Fruit fly (Drosophila melanogaster) whole organism, embryonic: ENCODE data around the gene CG13699.

ENCODE experiments used
- Abd-B ChIP-seq: fragments of 200-800 bp; sonication (Bioruptor generic); optimal IDR thresholded peaks from 2 replicates; lab custom pipeline; 2018; ENCODE audit warnings: missing biosample characterization, mild to moderate bottlenecking, missing genetic modification characterization, moderate library complexity
- CG10274 ChIP-seq: fragments of 200-800 bp; sonication (Bioruptor generic); optimal IDR thresholded peaks from 3 replicates; lab custom pipeline; 2017; ENCODE audit warnings: missing biosample characterization, mild to moderate bottlenecking, missing genetic modification characterization
- CG10321 ChIP-seq: fragments of 200-800 bp; sonication (Bioruptor generic); IDR thresholded peaks from 2 replicates; pipeline ENCODE4 v1.3.6; 2022; ENCODE audit warnings: missing biosample characterization, missing genetic modification characterization
- CG10959 ChIP-seq: fragments of 200-800 bp; sonication (Bioruptor generic); IDR thresholded peaks from 2 replicates; pipeline ENCODE4 v1.3.6; 2022; ENCODE audit warnings: missing biosample characterization, missing genetic modification characterization
- CG11085 ChIP-seq: fragments of 200-800 bp; sonication (Bioruptor generic); IDR thresholded peaks from 2 replicates; pipeline ENCODE4 v1.3.6; 2022; ENCODE audit warnings: missing biosample characterization, missing genetic modification characterization
- CG12104 ChIP-seq: fragments of 200-800 bp; sonication (Bioruptor generic); optimal IDR thresholded peaks from 3 replicates; lab custom pipeline; 2016; ENCODE audit warnings: missing biosample characterization, missing genetic modification characterization
- CG12219 ChIP-seq: fragments of 200-800 bp; sonication (Bioruptor generic); optimal IDR thresholded peaks from 3 replicates; lab custom pipeline; 2018; ENCODE audit warnings: missing biosample characterization, mild to moderate bottlenecking, missing genetic modification characterization
- CG1233 ChIP-seq: fragments of 200-800 bp; sonication (Bioruptor generic); optimal IDR thresholded peaks from 4 replicates; lab custom pipeline; 2018; ENCODE audit warnings: missing biosample characterization, mild to moderate bottlenecking, missing genetic modification characterization
- CG12942 ChIP-seq: fragments of 200-800 bp; sonication (Bioruptor generic); optimal IDR thresholded peaks from 3 replicates; lab custom pipeline; 2016; ENCODE audit warnings: missing biosample characterization, missing genetic modification characterization
- CG13624 ChIP-seq: fragments of 200-800 bp; sonication (Bioruptor generic); optimal IDR thresholded peaks from 2 replicates; lab custom pipeline; 2016; ENCODE audit warnings: missing biosample characterization, missing genetic modification characterization
- CG15073 ChIP-seq: fragments of 200-800 bp; sonication (Bioruptor generic); optimal IDR thresholded peaks from 2 replicates; lab custom pipeline; 2016; ENCODE audit warnings: missing biosample characterization, missing genetic modification characterization
- CG1529 ChIP-seq: fragments of 200-800 bp; sonication (Bioruptor generic); optimal IDR thresholded peaks from 3 replicates; lab custom pipeline; 2018; ENCODE audit warnings: missing biosample characterization, missing genetic modification characterization
- CG15601 ChIP-seq: fragments of 200-800 bp; sonication (Bioruptor generic); optimal IDR thresholded peaks from 3 replicates; lab custom pipeline; 2019; ENCODE audit warnings: missing biosample characterization, mild to moderate bottlenecking, missing genetic modification characterization, moderate library complexity
- CG17612 ChIP-seq: fragments of 200-800 bp; sonication (Bioruptor generic); IDR thresholded peaks from 2 replicates; pipeline ENCODE4 v1.3.6; 2022; ENCODE audit warnings: missing biosample characterization, missing genetic modification characterization
- CG17802 ChIP-seq: fragments of 200-800 bp; sonication (Bioruptor generic); optimal IDR thresholded peaks from 2 replicates; lab custom pipeline; 2018; ENCODE audit warnings: missing biosample characterization, mild to moderate bottlenecking, missing genetic modification characterization, moderate library complexity
- CG1792 ChIP-seq: fragments of 200-800 bp; sonication (Bioruptor generic); optimal IDR thresholded peaks from 2 replicates; lab custom pipeline; 2016; ENCODE audit warnings: missing biosample characterization, missing genetic modification characterization
- CG18262 ChIP-seq: fragments of 200-800 bp; optimal IDR thresholded peaks from 3 replicates; lab custom pipeline; 2019; ENCODE audit warnings: missing biosample characterization, mild to moderate bottlenecking, missing genetic modification characterization, moderate library complexity
- CG31441 ChIP-seq: fragments of 200-800 bp; sonication (Bioruptor generic); IDR thresholded peaks from 2 replicates; pipeline ENCODE4 v1.3.6; 2022; ENCODE audit warnings: missing biosample characterization, missing genetic modification characterization
- CG4424 ChIP-seq: fragments of 200-800 bp; sonication (Bioruptor generic); optimal IDR thresholded peaks from 3 replicates; lab custom pipeline; 2016; ENCODE audit warnings: missing biosample characterization, missing genetic modification characterization
- CG5245 ChIP-seq: fragments of 200-800 bp; sonication (Bioruptor generic); optimal IDR thresholded peaks from 3 replicates; lab custom pipeline; 2016; ENCODE audit warnings: missing biosample characterization, missing genetic modification characterization
- CG7987 ChIP-seq: fragments of 200-800 bp; sonication (Bioruptor generic); optimal IDR thresholded peaks from 2 replicates; lab custom pipeline; 2018; ENCODE audit warnings: missing biosample characterization, mild to moderate bottlenecking, missing genetic modification characterization, moderate library complexity
- CG9727 ChIP-seq: fragments of 200-800 bp; sonication (Bioruptor generic); optimal IDR thresholded peaks from 3 replicates; lab custom pipeline; 2017; ENCODE audit warnings: missing biosample characterization, mild to moderate bottlenecking, missing genetic modification characterization
- Deaf1 ChIP-seq: fragments of 200-800 bp; optimal IDR thresholded peaks from 3 replicates; lab custom pipeline; 2019; ENCODE audit warnings: missing biosample characterization, mild to moderate bottlenecking, missing genetic modification characterization, moderate library complexity
- Dek ChIP-seq: fragments of 200-800 bp; sonication (Bioruptor generic); optimal IDR thresholded peaks from 3 replicates; lab custom pipeline; 2019; ENCODE audit warnings: missing biosample characterization, mild to moderate bottlenecking, missing genetic modification characterization, moderate library complexity
- Ets65A ChIP-seq: fragments of 200-800 bp; sonication (Bioruptor generic); peaks from one replicate; lab custom pipeline; 2016; ENCODE audit warnings: missing biosample characterization, missing genetic modification characterization
- Gsc ChIP-seq: fragments of 200-800 bp; sonication (Bioruptor generic); IDR thresholded peaks from 2 replicates; pipeline ENCODE4 v1.3.6; 2022; ENCODE audit warnings: missing biosample characterization, missing genetic modification characterization
- H2.0 ChIP-seq: fragments of 200-800 bp; sonication (Bioruptor generic); IDR thresholded peaks from 2 replicates; pipeline ENCODE4 v1.3.6; 2022; ENCODE audit warnings: missing biosample characterization, missing genetic modification characterization
- HLH4C ChIP-seq: fragments of 200-800 bp; sonication (Bioruptor generic); IDR thresholded peaks from 3 replicates; pipeline ENCODE4 v1.3.6; 2022; ENCODE audit warnings: missing biosample characterization, missing genetic modification characterization; ENCODE audit not compliant: partially characterized antibody
- HmgZ ChIP-seq: fragments of 200-800 bp; sonication (Bioruptor generic); optimal IDR thresholded peaks from 2 replicates; lab custom pipeline; 2018; ENCODE audit warnings: missing biosample characterization, mild to moderate bottlenecking, missing genetic modification characterization
- Hr3 ChIP-seq: fragments of 200-800 bp; sonication (Bioruptor generic); optimal IDR thresholded peaks from 3 replicates; lab custom pipeline; 2016; ENCODE audit warnings: missing biosample characterization, missing genetic modification characterization
- Lim3 ChIP-seq: fragments of 200-800 bp; sonication (Bioruptor generic); IDR thresholded peaks from 2 replicates; pipeline ENCODE4 v1.3.6; 2022; ENCODE audit warnings: missing biosample characterization, missing genetic modification characterization
- Myb ChIP-seq: fragments of 200-800 bp; sonication (Bioruptor generic); optimal IDR thresholded peaks from 2 replicates; lab custom pipeline; 2016; ENCODE audit warnings: missing biosample characterization, missing genetic modification characterization
- Pdp1 ChIP-seq, 2 experiments: fragments of 200-800 bp; sonication (Bioruptor generic); optimal IDR thresholded peaks; 3 replicates each; lab custom pipeline; 2016; ENCODE audit warnings: missing biosample characterization in 2 of 2, missing genetic modification characterization in 2 of 2, mild to moderate bottlenecking in 1 of 2, moderate library complexity in 1 of 2
- Poxn ChIP-seq: fragments of 200-800 bp; sonication (Bioruptor generic); IDR thresholded peaks from 2 replicates; pipeline ENCODE4 v1.3.6; 2022; ENCODE audit warnings: missing biosample characterization, missing genetic modification characterization
- Sin3A ChIP-seq: fragments of >200 bp; optimal IDR thresholded peaks from 2 replicates; lab custom pipeline; 2018
- al ChIP-seq: fragments of 200-800 bp; sonication (Bioruptor generic); IDR thresholded peaks from 2 replicates; pipeline ENCODE4 v1.3.6; 2022; ENCODE audit warnings: missing biosample characterization, missing genetic modification characterization
- aop ChIP-seq: fragments of 200-800 bp; sonication (Bioruptor generic); IDR thresholded peaks from 2 replicates; pipeline ENCODE4 v1.3.6; 2022; ENCODE audit warnings: missing biosample characterization, missing genetic modification characterization
- ap ChIP-seq: fragments of 200-800 bp; sonication (Bioruptor generic); IDR thresholded peaks from 2 replicates; pipeline ENCODE4 v1.3.6; 2022; ENCODE audit warnings: missing biosample characterization, missing genetic modification characterization
- dmrt11E ChIP-seq: fragments of 200-800 bp; sonication (Bioruptor generic); optimal IDR thresholded peaks from 3 replicates; lab custom pipeline; 2018; ENCODE audit warnings: missing biosample characterization, mild to moderate bottlenecking, missing genetic modification characterization, moderate library complexity
- gcm ChIP-seq: fragments of 200-800 bp; sonication (Bioruptor generic); optimal IDR thresholded peaks from 2 replicates; lab custom pipeline; 2019; ENCODE audit warnings: missing biosample characterization, mild to moderate bottlenecking, missing genetic modification characterization, moderate library complexity
- grau ChIP-seq: fragments of 200-800 bp; optimal IDR thresholded peaks from 3 replicates; lab custom pipeline; 2019; ENCODE audit warnings: missing biosample characterization, mild to moderate bottlenecking, missing genetic modification characterization, moderate library complexity
- gro ChIP-seq: fragments of 200-800 bp; sonication (Bioruptor generic); optimal IDR thresholded peaks from 2 replicates; lab custom pipeline; 2016; ENCODE audit warnings: missing biosample characterization, missing genetic modification characterization
- hkb ChIP-seq, 2 experiments: fragments of 200-800 bp in 1 of 2; fragments of >200 bp in 1 of 2; sonication (Bioruptor generic) in 1 of 2; IDR thresholded peaks in 1 of 2; optimal IDR thresholded peaks in 1 of 2; 2 replicates each; pipeline versions ENCODE4 v1.3.6 to Lab custom; 2017 to 2022; ENCODE audit warnings: missing biosample characterization in 1 of 2, missing genetic modification characterization in 1 of 2
- maf-S ChIP-seq: fragments of 200-800 bp; sonication (Bioruptor generic); optimal IDR thresholded peaks from 2 replicates; lab custom pipeline; 2016; ENCODE audit warnings: missing biosample characterization, missing genetic modification characterization
- mirr ChIP-seq: fragments of 200-800 bp; sonication (Bioruptor generic); optimal IDR thresholded peaks from 3 replicates; lab custom pipeline; 2018; ENCODE audit warnings: missing biosample characterization, mild to moderate bottlenecking, missing genetic modification characterization
- oc ChIP-seq: fragments of 200-800 bp; sonication (Bioruptor generic); optimal IDR thresholded peaks from 2 replicates; lab custom pipeline; 2018; ENCODE audit warnings: missing biosample characterization, mild to moderate bottlenecking, missing genetic modification characterization, moderate library complexity
- otp ChIP-seq: fragments of 200-800 bp; sonication (Bioruptor generic); IDR thresholded peaks from 3 replicates; pipeline ENCODE4, ENCODE4 v1.3.6; 2022; ENCODE audit warnings: missing biosample characterization, missing genetic modification characterization
- pan ChIP-seq, 4 experiments: fragments of >200 bp in 3 of 4; fragments of 200-800 bp in 1 of 4; sonication (Bioruptor generic) in 1 of 4; optimal IDR thresholded peaks in 3 of 4; IDR thresholded peaks in 1 of 4; 2 replicates each; pipeline versions ENCODE4 v1.3.6 to Lab custom; 2017 to 2022; ENCODE audit warnings: missing biosample characterization in 2 of 4, missing genetic modification characterization in 2 of 4, mixed read lengths in 1 of 4
- sens-2 ChIP-seq: fragments of 200-800 bp; sonication (Bioruptor generic); IDR thresholded peaks from 2 replicates; pipeline ENCODE4 v1.3.6; 2022; ENCODE audit warnings: missing biosample characterization, missing genetic modification characterization
- sim ChIP-seq: fragments of 200-800 bp; sonication (Bioruptor generic); IDR thresholded peaks from 2 replicates; pipeline ENCODE4 v1.3.6; 2022; ENCODE audit warnings: missing biosample characterization, missing genetic modification characterization
- sisA ChIP-seq: fragments of 200-800 bp; sonication (Bioruptor generic); IDR thresholded peaks from 2 replicates; pipeline ENCODE4 v1.3.6; 2022; ENCODE audit warnings: missing biosample characterization, missing genetic modification characterization
- trh ChIP-seq: fragments of 200-800 bp; sonication (Bioruptor generic); optimal IDR thresholded peaks from 2 replicates; lab custom pipeline; 2016; ENCODE audit warnings: missing biosample characterization, missing genetic modification characterization

CG13699 gene

DNA sequence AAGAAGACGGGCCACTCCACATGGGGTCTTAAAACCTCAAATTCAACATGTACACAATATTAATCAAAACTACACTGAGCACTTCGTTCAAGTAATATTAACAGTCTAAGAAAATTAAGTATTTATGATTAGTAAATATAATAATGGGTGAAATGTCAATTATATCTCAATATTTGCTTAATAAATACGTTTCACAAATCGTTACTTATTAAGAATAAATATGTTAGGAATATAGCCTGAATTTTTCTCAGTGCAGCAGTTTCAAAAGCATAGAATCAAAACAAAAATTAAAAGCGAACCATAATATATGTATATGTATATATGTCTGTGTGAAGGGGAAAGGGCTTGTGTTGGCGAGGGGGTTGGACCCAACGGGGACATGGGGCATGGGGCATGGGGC is 41.6 kb upstream of the CG13699 start (continued):
- TF ChIP-seq CG1233 (GFP tag; lab: Kevin White, UChicago) = peak; percentile 30
- no peak for TF ChIP-seq otp (GFP tag; lab: Robert Waterston, UW)
- TF ChIP-seq HLH4C (GFP tag; lab: Robert Waterston, UW) = no peak
- no peak for TF ChIP-seq Sin3A (lab: Kevin White, UChicago)
- no peak for TF ChIP-seq al (GFP tag; lab: Robert Waterston, UW)
- TF ChIP-seq Dek (tag; lab: Kevin White, UChicago) = no peak
- peak; percentile 59 for TF ChIP-seq gcm
- no peak for TF ChIP-seq CG13624 (GFP tag; lab: Kevin White, UChicago)
- TF ChIP-seq CG17612 (GFP tag; lab: Robert Waterston, UW) = no peak
- TF ChIP-seq oc (tag; lab: Kevin White, UChicago) = peak; percentile 11
- no peak for TF ChIP-seq Gsc (GFP tag; lab: Robert Waterston, UW)
- TF ChIP-seq Lim3 (GFP tag; lab: Robert Waterston, UW) = no peak
- no peak for TF ChIP-seq CG7987 (GFP tag; lab: Kevin White, UChicago)
- no peak for TF ChIP-seq CG10959
- TF ChIP-seq CG12219 (GFP tag; lab: Kevin White, UChicago) = no peak
- TF ChIP-seq CG31441 (GFP tag; lab: Robert Waterston, UW) = peak; percentile 81
- no peak for TF ChIP-seq CG11085 (GFP tag; lab: Robert Waterston, UW)
- no peak for TF ChIP-seq Pdp1 (GFP tag; optimal IDR thresholded peaks at IDR 0.05; lab: Kevin White, UChicago)
- no peak for TF ChIP-seq hkb (optimal IDR thresholded peaks at IDR 0.05; lab: Kevin White, UChicago)
- no peak for TF ChIP-seq hkb (GFP tag; IDR thresholded peaks at IDR 0.05; lab: Robert Waterston, UW)
- no peak for TF ChIP-seq gro (GFP tag; lab: Kevin White, UChicago)
- no peak for TF ChIP-seq CG17802 (tag; lab: Kevin White, UChicago)
- TF ChIP-seq CG15601 (tag; lab: Kevin White, UChicago) = peak; percentile 86
- TF ChIP-seq H2.0 = no peak
- no peak for TF ChIP-seq pan (optimal IDR thresholded peaks at IDR 0.05; lab: Kevin White, UChicago)
- no peak for TF ChIP-seq pan (GFP tag; optimal IDR thresholded peaks at IDR 0.05 in 1 of 2, IDR thresholded peaks at IDR 0.05 in 1 of 2)
- peak; percentile 63 for TF ChIP-seq CG4424
- TF ChIP-seq CG12104 (GFP tag; lab: Kevin White, UChicago) = no peak
- peak; percentile 22 for TF ChIP-seq trh (GFP tag; lab: Kevin White, UChicago)
- peak; percentile 36 for TF ChIP-seq Deaf1 (tag; lab: Kevin White, UChicago)
- peak; percentile 75 for TF ChIP-seq grau (tag; lab: Kevin White, UChicago)
- TF ChIP-seq Myb (GFP tag; lab: Kevin White, UChicago) = no peak
- TF ChIP-seq CG5245 (GFP tag; lab: Kevin White, UChicago) = peak; percentile 11
- TF ChIP-seq Abd-B (GFP tag; lab: Kevin White, UChicago) = peak; percentile 45
- TF ChIP-seq ap (GFP tag; lab: Robert Waterston, UW) = 0 out of 2 replicates have a peak, but pooled peaks have one; percentile 14
- TF ChIP-seq dmrt11E (tag; lab: Kevin White, UChicago) = peak; percentile 91
- no peak for TF ChIP-seq CG1529 (GFP tag; lab: Kevin White, UChicago)
- TF ChIP-seq CG1792 (GFP tag; lab: Kevin White, UChicago) = no peak
- TF ChIP-seq Hr3 (GFP tag; lab: Kevin White, UChicago) = peak; percentile 50
- no peak for TF ChIP-seq Poxn (GFP tag; lab: Robert Waterston, UW)
- no peak for TF ChIP-seq mirr (GFP tag; lab: Kevin White, UChicago)
- no peak for TF ChIP-seq CG10274
- no peak for TF ChIP-seq Ets65A (GFP tag; lab: Kevin White, UChicago)
- TF ChIP-seq CG12942 (GFP tag; lab: Kevin White, UChicago) = no peak
- TF ChIP-seq CG10321 = no peak
- TF ChIP-seq sim (GFP tag; lab: Robert Waterston, UW) = no peak; the same call in 1 of the 2 replicates
- TF ChIP-seq CG18262 (tag; lab: Kevin White, UChicago) = peak; percentile 92
- peak; percentile 78 for TF ChIP-seq CG9727 (GFP tag; lab: Kevin White, UChicago)
- TF ChIP-seq maf-S (GFP tag; lab: Kevin White, UChicago) = no peak
- TF ChIP-seq CG15073 (GFP tag; lab: Kevin White, UChicago) = no peak
- TF ChIP-seq sisA = peak; percentile 22; the same call in 1 of the 2 replicates
- TF ChIP-seq HmgZ = no peak
- TF ChIP-seq sens-2 (GFP tag; lab: Robert Waterston, UW) = no peak
- TF ChIP-seq aop (GFP tag; lab: Robert Waterston, UW) = no peak
